Worm (Caenorhabditis elegans) whole organism, L1 larva: Measurements from ENCODE around the gene ppgn-1.

ENCODE experiments used
- C16A3.4 ChIP-seq: fragments of 150-350 bp; optimal IDR thresholded peaks from 2 replicates; lab custom pipeline; 2014; ENCODE audit warnings: missing biosample characterization, missing genetic modification characterization
- F16B12.6 ChIP-seq: fragments of 150-350 bp; optimal IDR thresholded peaks from 2 replicates; lab custom pipeline; 2014; ENCODE audit warnings: missing biosample characterization, missing genetic modification characterization
- Y116A8C.19 ChIP-seq: sonication (generic microtip); optimal IDR thresholded peaks from 2 replicates; lab custom pipeline; 2016; ENCODE audit warnings: missing compliant biosample characterization, missing genetic modification characterization, borderline replicate concordance
- aha-1 ChIP-seq: fragments of 150-350 bp; optimal IDR thresholded peaks from 2 replicates; lab custom pipeline; 2014; ENCODE audit warnings: missing biosample characterization, missing genetic modification characterization
- alr-1 ChIP-seq: fragments of 200-800 bp; sonication (Bioruptor generic); optimal IDR thresholded peaks from 2 replicates; lab custom pipeline; 2018; ENCODE audit warnings: borderline replicate concordance, mild to moderate bottlenecking, missing genetic modification characterization, missing compliant biosample characterization
- aly-2 ChIP-seq: fragments of 150-350 bp; optimal IDR thresholded peaks from 2 replicates; lab custom pipeline; 2014; ENCODE audit warnings: missing biosample characterization, missing genetic modification characterization
- blmp-1 ChIP-seq: fragments of 150-350 bp; optimal IDR thresholded peaks from 2 replicates; lab custom pipeline; 2014; ENCODE audit warnings: missing biosample characterization, missing genetic modification characterization
- ceh-63 ChIP-seq: fragments of 200-800 bp; sonication (Bioruptor generic); optimal IDR thresholded peaks from 2 replicates; lab custom pipeline; 2018; ENCODE audit warnings: mild to moderate bottlenecking, missing genetic modification characterization, missing compliant biosample characterization
- ceh-82 ChIP-seq, 3 experiments: fragments of 150-350 bp in 1 of 3; sonication (generic microtip) in 2 of 3; optimal IDR thresholded peaks; 2 replicates each; lab custom pipeline; 2014 to 2017; ENCODE audit warnings: missing biosample characterization in 3 of 3, missing genetic modification characterization in 3 of 3
- ces-1 ChIP-seq: fragments of 150-350 bp; optimal IDR thresholded peaks from 2 replicates; lab custom pipeline; 2014; ENCODE audit warnings: missing biosample characterization, missing genetic modification reagents, missing genetic modification characterization
- dsc-1 ChIP-seq: sonication (generic microtip); optimal IDR thresholded peaks from 2 replicates; lab custom pipeline; 2016; ENCODE audit warnings: mild to moderate bottlenecking, missing genetic modification characterization, missing compliant biosample characterization
- efl-1 ChIP-seq, 4 experiments: fragments of 150-350 bp; optimal IDR thresholded peaks in 3 of 4; peaks in 1 of 4; 1 replicate in 1 of 4; 2 replicates in 3 of 4; lab custom pipeline; 2014; ENCODE audit warnings: missing biosample characterization in 2 of 4, missing genetic modification characterization in 2 of 4, missing genetic modification reagents in 2 of 4
- efl-3 ChIP-seq: fragments of 200-800 bp; sonication (Bioruptor generic); optimal IDR thresholded peaks from 2 replicates; lab custom pipeline; 2018; ENCODE audit warnings: mild to moderate bottlenecking, missing genetic modification characterization, missing compliant biosample characterization
- egl-27 ChIP-seq, 2 experiments: fragments of 150-350 bp in 1 of 2; sonication (generic microtip); optimal IDR thresholded peaks; 3 replicates each; lab custom pipeline; 2017 to 2018; ENCODE audit warnings: missing biosample characterization in 2 of 2, missing genetic modification characterization in 2 of 2, missing genetic modification reagents in 2 of 2
- elt-2 ChIP-seq: sonication (generic microtip); optimal IDR thresholded peaks from 2 replicates; lab custom pipeline; 2016; ENCODE audit warnings: missing genetic modification characterization, mild to moderate bottlenecking, inconsistent platforms, missing compliant biosample characterization, missing genetic modification reagents
- ets-5 ChIP-seq: fragments of 200-800 bp; sonication (Bioruptor generic); IDR thresholded peaks from 2 replicates; pipeline ENCODE4 v1.3.6; 2022; ENCODE audit warnings: missing genetic modification characterization, missing compliant biosample characterization
- fkh-10 ChIP-seq: sonication (generic microtip); optimal IDR thresholded peaks from 2 replicates; lab custom pipeline; 2017; ENCODE audit warnings: missing biosample characterization, missing genetic modification reagents, missing genetic modification characterization
- fkh-4 ChIP-seq: sonication (generic microtip); optimal IDR thresholded peaks from 2 replicates; lab custom pipeline; 2016; ENCODE audit warnings: missing compliant biosample characterization, missing genetic modification characterization, borderline replicate concordance
- fkh-8 ChIP-seq: sonication (generic microtip); optimal IDR thresholded peaks from 2 replicates; lab custom pipeline; 2016; ENCODE audit warnings: mild to moderate bottlenecking, missing genetic modification characterization, missing compliant biosample characterization
- fos-1 ChIP-seq: fragments of 150-350 bp; optimal IDR thresholded peaks from 2 replicates; lab custom pipeline; 2014; ENCODE audit warnings: missing biosample characterization, missing genetic modification characterization
- hlh-17 ChIP-seq: fragments of 200-800 bp; sonication (Bioruptor generic); optimal IDR thresholded peaks from 2 replicates; lab custom pipeline; 2018; ENCODE audit warnings: missing genetic modification characterization, mild to moderate bottlenecking, missing compliant biosample characterization, moderate library complexity, borderline replicate concordance
- hlh-4 ChIP-seq: sonication (generic microtip); optimal IDR thresholded peaks from 2 replicates; lab custom pipeline; 2016; ENCODE audit warnings: mild to moderate bottlenecking, missing genetic modification characterization, missing compliant biosample characterization
- hpl-2 ChIP-seq: fragments of 150-350 bp; optimal IDR thresholded peaks from 2 replicates; lab custom pipeline; 2014; ENCODE audit warnings: missing biosample characterization, missing genetic modification reagents, missing genetic modification characterization
- isw-1 ChIP-seq: fragments of 200-800 bp; sonication (Bioruptor generic); IDR thresholded peaks from 2 replicates; pipeline ENCODE4 v1.3.6; 2022; ENCODE audit warnings: missing genetic modification characterization, missing compliant biosample characterization
- jun-1 ChIP-seq: fragments of 150-350 bp; optimal IDR thresholded peaks from 2 replicates; lab custom pipeline; 2014; ENCODE audit warnings: missing biosample characterization, missing genetic modification reagents, missing genetic modification characterization
- lin-13 ChIP-seq: fragments of 150-350 bp; optimal IDR thresholded peaks from 2 replicates; lab custom pipeline; 2014; ENCODE audit warnings: missing biosample characterization, missing genetic modification reagents, missing genetic modification characterization
- lin-39 ChIP-seq: fragments of 150-350 bp; optimal IDR thresholded peaks from 2 replicates; lab custom pipeline; 2014; ENCODE audit warnings: missing biosample characterization, missing genetic modification reagents, missing genetic modification characterization
- lir-3 ChIP-seq: sonication (generic microtip); optimal IDR thresholded peaks from 2 replicates; lab custom pipeline; 2016; ENCODE audit warnings: mild to moderate bottlenecking, missing genetic modification characterization, moderate library complexity, missing compliant biosample characterization; ENCODE audit not compliant: poor library complexity
- mab-9 ChIP-seq: fragments of 200-800 bp; sonication (Bioruptor generic); IDR thresholded peaks from 2 replicates; pipeline ENCODE4 v1.3.6; 2022; ENCODE audit warnings: missing genetic modification reagents, missing genetic modification characterization, missing compliant biosample characterization
- mdl-1 ChIP-seq, 2 experiments: fragments of 150-350 bp; optimal IDR thresholded peaks; 2 replicates each; lab custom pipeline; 2014 to 2017; ENCODE audit warnings: missing biosample characterization in 2 of 2, missing genetic modification characterization in 2 of 2, inconsistent platforms in 1 of 2
- mep-1 ChIP-seq: fragments of 150-350 bp; optimal IDR thresholded peaks from 2 replicates; lab custom pipeline; 2014; ENCODE audit warnings: missing biosample characterization, missing genetic modification characterization
- nhr-11 ChIP-seq: fragments of 150-350 bp; optimal IDR thresholded peaks from 2 replicates; lab custom pipeline; 2014; ENCODE audit warnings: missing biosample characterization, missing genetic modification characterization
- nhr-20 ChIP-seq: sonication (generic microtip); optimal IDR thresholded peaks from 2 replicates; lab custom pipeline; 2016; ENCODE audit warnings: mild to moderate bottlenecking, missing genetic modification characterization, missing compliant biosample characterization
- nhr-237 ChIP-seq: fragments of 150-350 bp; optimal IDR thresholded peaks from 2 replicates; lab custom pipeline; 2014; ENCODE audit warnings: missing biosample characterization, missing genetic modification characterization
- nhr-28 ChIP-seq: fragments of 150-350 bp; optimal IDR thresholded peaks from 2 replicates; lab custom pipeline; 2014; ENCODE audit warnings: missing biosample characterization, missing genetic modification characterization
- nhr-76 ChIP-seq: sonication (generic microtip); optimal IDR thresholded peaks from 2 replicates; lab custom pipeline; 2017; ENCODE audit warnings: missing biosample characterization, missing genetic modification characterization
- nhr-77 ChIP-seq: fragments of 150-350 bp; optimal IDR thresholded peaks from 2 replicates; lab custom pipeline; 2014; ENCODE audit warnings: missing biosample characterization, missing genetic modification characterization
- nhr-84 ChIP-seq: sonication (generic microtip); optimal IDR thresholded peaks from 2 replicates; lab custom pipeline; 2017; ENCODE audit warnings: missing biosample characterization, missing genetic modification characterization
- nhr-85 ChIP-seq: sonication (generic microtip); peaks from one replicate; lab custom pipeline; 2016; ENCODE audit warnings: missing genetic modification characterization, inconsistent platforms, missing compliant biosample characterization
- pax-3 ChIP-seq: fragments of 200-800 bp; sonication (Bioruptor generic); optimal IDR thresholded peaks from 2 replicates; lab custom pipeline; 2018; ENCODE audit warnings: mild to moderate bottlenecking, missing genetic modification characterization, moderate library complexity, missing compliant biosample characterization
- pqm-1 ChIP-seq: sonication (generic microtip); optimal IDR thresholded peaks from 3 replicates; lab custom pipeline; 2017; ENCODE audit warnings: missing biosample characterization, missing genetic modification characterization
- rnt-1 ChIP-seq: sonication (generic microtip); optimal IDR thresholded peaks from 2 replicates; lab custom pipeline; 2016; ENCODE audit warnings: mild to moderate bottlenecking, missing genetic modification characterization, moderate library complexity, missing compliant biosample characterization
- skn-1 ChIP-seq: fragments of 150-350 bp; optimal IDR thresholded peaks from 2 replicates; lab custom pipeline; 2014; ENCODE audit warnings: missing biosample characterization, missing genetic modification characterization
- snu-23 ChIP-seq: sonication (generic microtip); optimal IDR thresholded peaks from 2 replicates; lab custom pipeline; 2016; ENCODE audit warnings: missing genetic modification characterization, missing compliant biosample characterization
- sox-4 ChIP-seq: sonication (generic microtip); optimal IDR thresholded peaks from 2 replicates; lab custom pipeline; 2016; ENCODE audit warnings: missing genetic modification characterization, missing compliant biosample characterization
- tbx-2 ChIP-seq: sonication (generic microtip); optimal IDR thresholded peaks from 2 replicates; lab custom pipeline; 2016; ENCODE audit warnings: missing genetic modification characterization, missing compliant biosample characterization
- tlp-1 ChIP-seq: fragments of 150-350 bp; optimal IDR thresholded peaks from 2 replicates; lab custom pipeline; 2014; ENCODE audit warnings: missing biosample characterization, missing genetic modification characterization
- unc-86 ChIP-seq: sonication (generic microtip); optimal IDR thresholded peaks from 2 replicates; lab custom pipeline; 2016; ENCODE audit warnings: missing genetic modification characterization, missing compliant biosample characterization
- unc-98 ChIP-seq: fragments of 200-800 bp; sonication (Bioruptor generic); IDR thresholded peaks from 2 replicates; pipeline ENCODE4 v1.3.6; 2022; ENCODE audit warnings: missing genetic modification characterization, missing compliant biosample characterization
- vab-15 ChIP-seq: sonication (generic microtip); optimal IDR thresholded peaks from 2 replicates; lab custom pipeline; 2017; ENCODE audit warnings: missing genotype, mild to moderate bottlenecking, missing genetic modification characterization, missing compliant biosample characterization
- zag-1 ChIP-seq: fragments of 150-350 bp; optimal IDR thresholded peaks from 2 replicates; lab custom pipeline; 2014; ENCODE audit warnings: missing biosample characterization, missing genetic modification characterization
- ztf-11 ChIP-seq, 2 experiments: sonication (generic microtip); optimal IDR thresholded peaks; 2 replicates each; lab custom pipeline; 2016 to 2017; ENCODE audit warnings: missing genetic modification characterization in 2 of 2, missing biosample characterization in 1 of 2, missing compliant biosample characterization in 1 of 2
- ztf-4 ChIP-seq: fragments of 150-350 bp; optimal IDR thresholded peaks from 2 replicates; lab custom pipeline; 2014; ENCODE audit warnings: missing biosample characterization, missing genetic modification characterization

ppgn-1 gene

DNA sequence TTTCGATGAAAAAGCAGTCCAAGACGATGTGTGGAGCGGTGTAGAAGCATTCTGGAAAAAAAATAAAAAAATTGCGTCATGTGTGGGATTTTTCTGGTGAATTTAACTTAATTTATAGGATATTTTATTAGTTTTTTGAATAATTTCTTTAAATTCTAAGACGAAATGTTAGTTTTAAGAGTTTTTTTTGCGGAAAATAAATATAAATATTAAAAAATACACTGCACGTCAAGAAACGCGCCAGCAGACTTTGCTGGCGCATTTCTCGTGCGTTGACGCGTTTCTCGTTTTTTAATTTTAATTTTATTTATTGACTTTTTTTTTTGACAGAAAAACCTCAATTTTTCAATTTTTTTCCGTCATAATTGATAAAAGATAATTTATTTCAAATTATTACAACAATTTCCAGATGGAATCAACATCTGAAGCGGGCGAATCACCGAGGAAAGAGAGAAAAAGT is at the start of gene ppgn-1, which contains the start of gene tftc-1:
TSS of gene ppgn-1 (minus strand) at position 51 of the 460 bp plus-strand sequence.
TSS of gene tftc-1 (plus strand) at position 410 of the 460 bp plus-strand sequence.
- TF ChIP-seq ces-1 (GFP tag; lab: Kevin White, UChicago) (no peak), nhr-11 (peak; percentile 4), skn-1 (tag; lab: Kevin White, UChicago) (peak; percentile 67), fkh-10 (GFP tag; lab: Kevin White, UChicago) (no peak), lir-3 (tag; lab: Kevin White, UChicago) (no peak), efl-1 (optimal IDR thresholded peaks at IDR 0.05; lab: Kevin White, UChicago) (peak; percentile 40 to 68), efl-1 (GFP tag; optimal IDR thresholded peaks at IDR 0.05 in 1 of 2; lab: Kevin White, UChicago) (peak; percentile 72 to 95), ztf-11 (tag; optimal IDR thresholded peaks at IDR 0.05; lab: Kevin White, UChicago) (peak in 1 of 2 experiments; percentile 33), nhr-237 (tag; lab: Kevin White, UChicago) (no peak), nhr-84 (tag; lab: Kevin White, UChicago) (no peak), pqm-1 (tag; lab: Kevin White, UChicago) (no peak), isw-1 (GFP tag; lab: Robert Waterston, UW) (peak; percentile 57), lin-13 (GFP tag; lab: Kevin White, UChicago) (peak; percentile 34), jun-1 (tag; lab: Kevin White, UChicago) (no peak), mdl-1 (tag; optimal IDR thresholded peaks at IDR 0.05; lab: Kevin White, UChicago) (no peak), nhr-28 (tag; lab: Kevin White, UChicago) (no peak), aly-2 (tag; lab: Kevin White, UChicago) (no peak), fkh-4 (tag; lab: Kevin White, UChicago) (peak; percentile 1), sox-4 (tag; lab: Kevin White, UChicago) (peak; percentile 58), elt-2 (tag; lab: Kevin White, UChicago) (peak; percentile 36), Y116A8C.19 (no peak), hpl-2 (GFP tag; lab: Kevin White, UChicago) (no peak), vab-15 (tag; lab: Kevin White, UChicago) (no peak), tlp-1 (no peak), pax-3 (tag; lab: Kevin White, UChicago) (no peak), unc-86 (tag; lab: Kevin White, UChicago) (peak; percentile 65), nhr-76 (tag; lab: Kevin White, UChicago) (no peak), lin-39 (peak; percentile 71), fos-1 (tag; lab: Kevin White, UChicago) (peak; percentile 21), mab-9 (no peak), ceh-63 (no peak), unc-98 (no peak), nhr-85 (tag; lab: Kevin White, UChicago) (peak; percentile 80), snu-23 (no peak), tbx-2 (tag; lab: Kevin White, UChicago) (peak; percentile 79), efl-3 (GFP tag; lab: Kevin White, UChicago) (no peak), dsc-1 (peak; percentile 78), nhr-20 (no peak), rnt-1 (no peak), hlh-17 (GFP tag; lab: Kevin White, UChicago) (no peak), alr-1 (tag; lab: Kevin White, UChicago) (no peak), fkh-8 (tag; lab: Kevin White, UChicago) (peak; percentile 5), nhr-77 (tag; lab: Kevin White, UChicago) (no peak), egl-27 (tag; optimal IDR thresholded peaks at IDR 0.05; lab: Kevin White, UChicago) (no peak), ztf-4 (tag; lab: Kevin White, UChicago) (no peak), C16A3.4 (peak; percentile 29), hlh-4 (tag; lab: Kevin White, UChicago) (no peak), zag-1 (tag; lab: Kevin White, UChicago) (no peak), F16B12.6 (tag; lab: Kevin White, UChicago) (peak; percentile 42), mep-1 (peak; percentile 92), ets-5 (no peak), ceh-82 (tag; optimal IDR thresholded peaks at IDR 0.05; lab: Kevin White, UChicago) (peak; percentile 13 to 88 (median 56)), blmp-1 (tag; lab: Kevin White, UChicago) (peak; percentile 55), aha-1 (tag; lab: Kevin White, UChicago) (no peak)
